Worm (Caenorhabditis elegans) whole organism, L4 larva: ENCODE results near the gene gpx-4.

ENCODE experiments used
- D1046.2 ChIP-seq: fragments of 200-800 bp; sonication (Bioruptor generic); IDR thresholded peaks from 2 replicates; pipeline ENCODE4 v1.3.6; 2022; ENCODE audit warnings: missing genetic modification characterization, missing compliant biosample characterization
- F26F4.8 ChIP-seq: fragments of 200-800 bp; sonication (Bioruptor generic); conservative IDR thresholded peaks from 2 replicates; pipeline ENCODE4 v1.3.6; 2022; ENCODE audit warnings: missing genetic modification characterization, missing compliant biosample characterization
- F37D6.2 ChIP-seq: sonication (generic microtip); optimal IDR thresholded peaks from 2 replicates; lab custom pipeline; 2016; ENCODE audit warnings: mild to moderate bottlenecking, missing genetic modification characterization, missing compliant biosample characterization
- F44E2.7 ChIP-seq: fragments of 200-800 bp; sonication (Bioruptor generic); IDR thresholded peaks from 2 replicates; pipeline ENCODE4 v2.1.2; 2022; ENCODE audit warnings: missing genetic modification characterization, missing compliant biosample characterization
- T20F7.1 ChIP-seq: fragments of 200-800 bp; sonication (Bioruptor generic); optimal IDR thresholded peaks from 2 replicates; lab custom pipeline; 2018; ENCODE audit warnings: mild to moderate bottlenecking, missing genetic modification characterization, missing compliant biosample characterization
- Y48G9A.11 ChIP-seq: fragments of 200-800 bp; sonication (Bioruptor generic); IDR thresholded peaks from 2 replicates; pipeline ENCODE4 v1.3.6; 2022; ENCODE audit warnings: missing genetic modification reagents, missing genetic modification characterization, missing compliant biosample characterization
- Y5F2A.4 ChIP-seq: fragments of 200-800 bp; sonication (Bioruptor generic); optimal IDR thresholded peaks from 2 replicates; lab custom pipeline; 2018; ENCODE audit warnings: mild to moderate bottlenecking, missing genetic modification characterization, missing compliant biosample characterization
- aly-2 ChIP-seq: sonication (generic microtip); optimal IDR thresholded peaks from 2 replicates; lab custom pipeline; 2018; ENCODE audit warnings: missing biosample characterization, missing genetic modification characterization
- ces-1 ChIP-seq: fragments of 150-350 bp; sonication (generic microtip); optimal IDR thresholded peaks from 4 replicates; lab custom pipeline; 2014; ENCODE audit warnings: missing biosample characterization, missing genetic modification reagents, missing genetic modification characterization
- ctbp-1 ChIP-seq: fragments of 200-800 bp; sonication (Bioruptor generic); IDR thresholded peaks from 2 replicates; pipeline ENCODE4 v1.3.6; 2022; ENCODE audit warnings: missing genetic modification reagents, missing genetic modification characterization, missing compliant biosample characterization
- daf-16 ChIP-seq, 3 experiments: sonication (generic microtip); optimal IDR thresholded peaks; 2 replicates each; lab custom pipeline; 2016 to 2017; ENCODE audit warnings: missing genetic modification characterization in 3 of 3, missing genetic modification reagents in 3 of 3, mild to moderate bottlenecking in 2 of 3, missing compliant biosample characterization in 2 of 3, missing biosample characterization in 1 of 3, moderate library complexity in 1 of 3
- daf-19 ChIP-seq: fragments of 200-800 bp; sonication (Bioruptor generic); conservative IDR thresholded peaks from 2 replicates; pipeline ENCODE4 v1.3.6; 2022; ENCODE audit warnings: missing genetic modification characterization, missing compliant biosample characterization
- daf-8 ChIP-seq: fragments of 200-800 bp; sonication (Bioruptor generic); IDR thresholded peaks from 2 replicates; pipeline ENCODE4 v1.3.6; 2022; ENCODE audit warnings: missing genetic modification characterization, missing compliant biosample characterization
- dmd-8 ChIP-seq: fragments of 200-800 bp; sonication (Bioruptor generic); IDR thresholded peaks from 2 replicates; pipeline ENCODE4 v1.3.6; 2022; ENCODE audit warnings: missing genetic modification characterization, missing compliant biosample characterization
- dpl-1 ChIP-seq: fragments of 150-350 bp; optimal IDR thresholded peaks from 2 replicates; lab custom pipeline; 2014; ENCODE audit warnings: missing biosample characterization, missing genetic modification reagents, missing genetic modification characterization
- duxl-1 ChIP-seq: sonication (generic microtip); optimal IDR thresholded peaks from 2 replicates; lab custom pipeline; 2016; ENCODE audit warnings: mild to moderate bottlenecking, missing genetic modification characterization, moderate library complexity, missing compliant biosample characterization; ENCODE audit not compliant: poor library complexity
- dve-1 ChIP-seq: sonication (generic microtip); optimal IDR thresholded peaks from 2 replicates; lab custom pipeline; 2017; ENCODE audit warnings: antibody characterized with exemption, mild to moderate bottlenecking, missing genetic modification characterization, missing compliant biosample characterization; ENCODE audit not compliant: insufficient read depth
- egl-43 ChIP-seq: fragments of 200-800 bp; sonication (Bioruptor generic); IDR thresholded peaks from 2 replicates; pipeline ENCODE4 v1.3.6; 2022; ENCODE audit warnings: missing genetic modification reagents, missing genetic modification characterization, missing compliant biosample characterization
- gei-8 ChIP-seq: fragments of 200-800 bp; sonication (Bioruptor generic); optimal IDR thresholded peaks from 2 replicates; lab custom pipeline; 2018; ENCODE audit warnings: mild to moderate bottlenecking, missing genetic modification characterization, missing compliant biosample characterization
- lim-7 ChIP-seq: fragments of 200-800 bp; sonication (Bioruptor generic); IDR thresholded peaks from 2 replicates; pipeline ENCODE4 v1.3.6; 2022; ENCODE audit warnings: missing genetic modification characterization, missing compliant biosample characterization
- lin-1 ChIP-seq: fragments of 200-800 bp; sonication (Bioruptor generic); IDR thresholded peaks from 2 replicates; pipeline ENCODE4 v1.3.6; 2022; ENCODE audit warnings: missing genetic modification reagents, missing genetic modification characterization, missing compliant biosample characterization
- lin-13 ChIP-seq: fragments of 150-350 bp; optimal IDR thresholded peaks from 2 replicates; lab custom pipeline; 2014; ENCODE audit warnings: missing biosample characterization, missing genetic modification reagents, missing genetic modification characterization
- lin-38 ChIP-seq: fragments of 200-800 bp; sonication (Bioruptor generic); IDR thresholded peaks from 2 replicates; pipeline ENCODE4 v1.3.6; 2022; ENCODE audit warnings: missing genetic modification reagents, missing genetic modification characterization, missing compliant biosample characterization
- lir-3 ChIP-seq: sonication (generic microtip); optimal IDR thresholded peaks from 2 replicates; lab custom pipeline; 2016; ENCODE audit warnings: mild to moderate bottlenecking, missing genetic modification characterization, missing compliant biosample characterization
- madf-5 ChIP-seq, 2 experiments: fragments of 200-800 bp; sonication (Bioruptor generic); IDR thresholded peaks; 2 replicates each; pipeline ENCODE4 v1.3.6; 2022; ENCODE audit warnings: missing compliant biosample characterization in 2 of 2, missing genetic modification characterization in 2 of 2
- madf-9 ChIP-seq: fragments of 200-800 bp; sonication (Bioruptor generic); conservative IDR thresholded peaks from 2 replicates; pipeline ENCODE4 v1.3.6; 2022; ENCODE audit warnings: missing genetic modification reagents, missing genetic modification characterization, missing compliant biosample characterization
- mdt-29 ChIP-seq: fragments of 200-800 bp; sonication (Bioruptor generic); IDR thresholded peaks from 2 replicates; pipeline ENCODE4 v1.3.6; 2022; ENCODE audit warnings: missing genetic modification reagents, missing genetic modification characterization, missing compliant biosample characterization
- mep-1 ChIP-seq: fragments of 150-350 bp; sonication (generic microtip); optimal IDR thresholded peaks from 3 replicates; lab custom pipeline; 2014; ENCODE audit warnings: missing biosample characterization, missing genetic modification characterization
- mes-2 ChIP-seq: sonication (generic microtip); optimal IDR thresholded peaks from 2 replicates; lab custom pipeline; 2016; ENCODE audit warnings: missing genotype, mild to moderate bottlenecking, missing genetic modification characterization, missing compliant biosample characterization; ENCODE audit not compliant: poor library complexity, severe bottlenecking
- nhr-102 ChIP-seq: sonication (generic microtip); optimal IDR thresholded peaks from 2 replicates; lab custom pipeline; 2016; ENCODE audit warnings: mild to moderate bottlenecking, missing genetic modification characterization, moderate library complexity, missing compliant biosample characterization
- nhr-111 ChIP-seq: fragments of 200-800 bp; sonication (Bioruptor generic); optimal IDR thresholded peaks from 2 replicates; lab custom pipeline; 2018; ENCODE audit warnings: mild to moderate bottlenecking, missing genetic modification characterization, missing compliant biosample characterization
- nhr-42 ChIP-seq: fragments of 200-800 bp; sonication (Bioruptor generic); IDR thresholded peaks from 2 replicates; pipeline ENCODE4 v1.3.6; 2022; ENCODE audit warnings: missing genetic modification characterization, missing compliant biosample characterization
- nhr-6 ChIP-seq: fragments of 150-350 bp; optimal IDR thresholded peaks from 2 replicates; lab custom pipeline; 2014; ENCODE audit warnings: missing biosample characterization, missing genetic modification characterization
- nhr-76 ChIP-seq: fragments of 150-350 bp; optimal IDR thresholded peaks from 2 replicates; lab custom pipeline; 2014; ENCODE audit warnings: missing biosample characterization, missing genetic modification characterization
- nhr-77 ChIP-seq: fragments of 150-350 bp; optimal IDR thresholded peaks from 2 replicates; lab custom pipeline; 2014; ENCODE audit warnings: missing biosample characterization, missing genetic modification characterization
- pha-4 ChIP-seq, 2 experiments: fragments of 150-350 bp in 1 of 2; fragments of 200-800 bp in 1 of 2; sonication (Bioruptor generic) in 1 of 2; IDR thresholded peaks in 1 of 2; optimal IDR thresholded peaks in 1 of 2; 2 replicates each; pipeline versions ENCODE4 v1.3.6 to Lab custom; 2014 to 2022; ENCODE audit warnings: missing genetic modification characterization in 2 of 2, missing genetic modification reagents in 2 of 2, missing biosample characterization in 1 of 2, missing compliant biosample characterization in 1 of 2
- saeg-2 ChIP-seq: fragments of 200-800 bp; sonication (Bioruptor generic); IDR thresholded peaks from 2 replicates; pipeline ENCODE4 v1.3.6; 2022; ENCODE audit warnings: missing genetic modification reagents, missing genetic modification characterization, missing compliant biosample characterization
- sdz-12 ChIP-seq: fragments of 200-800 bp; sonication (Bioruptor generic); optimal IDR thresholded peaks from 2 replicates; lab custom pipeline; 2018; ENCODE audit warnings: mild to moderate bottlenecking, missing genetic modification characterization, missing compliant biosample characterization
- snpc-1.2 ChIP-seq: fragments of 200-800 bp; sonication (Bioruptor generic); IDR thresholded peaks from 2 replicates; pipeline ENCODE4 v1.3.6; 2022; ENCODE audit warnings: missing genetic modification reagents, missing genetic modification characterization, missing compliant biosample characterization
- spr-1 ChIP-seq: sonication (generic microtip); optimal IDR thresholded peaks from 2 replicates; lab custom pipeline; 2016; ENCODE audit warnings: mild to moderate bottlenecking, missing genetic modification characterization, missing compliant biosample characterization
- spr-3 ChIP-seq: fragments of 200-800 bp; sonication (Bioruptor generic); optimal IDR thresholded peaks from 2 replicates; lab custom pipeline; 2018; ENCODE audit warnings: mild to moderate bottlenecking, missing genetic modification characterization, missing compliant biosample characterization
- tra-1 ChIP-seq: fragments of 200-800 bp; sonication (Bioruptor generic); IDR thresholded peaks from 2 replicates; pipeline ENCODE4 v1.3.6; 2022; ENCODE audit warnings: missing genetic modification reagents, missing genetic modification characterization, missing compliant biosample characterization
- unc-130 ChIP-seq: sonication (generic microtip); optimal IDR thresholded peaks from 2 replicates; lab custom pipeline; 2016; ENCODE audit warnings: missing genetic modification reagents, missing genetic modification characterization, missing compliant biosample characterization
- unc-62 ChIP-seq, 3 experiments: fragments of 150-350 bp in 1 of 3; sonication (generic microtip); optimal IDR thresholded peaks in 2 of 3; peaks in 1 of 3; 1 replicate in 1 of 3; 2 replicates in 2 of 3; lab custom pipeline; 2014 to 2017; ENCODE audit warnings: missing biosample characterization in 3 of 3, missing genetic modification characterization in 3 of 3, missing genetic modification reagents in 3 of 3, missing genotype in 1 of 3
- vab-7 ChIP-seq: fragments of 200-800 bp; sonication (Bioruptor generic); IDR thresholded peaks from 2 replicates; pipeline ENCODE4 v1.3.6; 2022; ENCODE audit warnings: missing genetic modification reagents, missing genetic modification characterization, missing compliant biosample characterization
- zfp-2 ChIP-seq: sonication (generic microtip); optimal IDR thresholded peaks from 2 replicates; lab custom pipeline; 2016; ENCODE audit warnings: mild to moderate bottlenecking, missing genetic modification characterization, missing compliant biosample characterization
- zfp-3 ChIP-seq: fragments of 200-800 bp; sonication (Bioruptor generic); conservative IDR thresholded peaks from 2 replicates; pipeline ENCODE4 v1.3.6; 2022; ENCODE audit warnings: missing genetic modification reagents, missing genetic modification characterization, missing compliant biosample characterization
- zip-2 ChIP-seq: fragments of 150-350 bp; optimal IDR thresholded peaks from 2 replicates; lab custom pipeline; 2014; ENCODE audit warnings: missing biosample characterization, missing genetic modification characterization

Gene gpx-4

DNA sequence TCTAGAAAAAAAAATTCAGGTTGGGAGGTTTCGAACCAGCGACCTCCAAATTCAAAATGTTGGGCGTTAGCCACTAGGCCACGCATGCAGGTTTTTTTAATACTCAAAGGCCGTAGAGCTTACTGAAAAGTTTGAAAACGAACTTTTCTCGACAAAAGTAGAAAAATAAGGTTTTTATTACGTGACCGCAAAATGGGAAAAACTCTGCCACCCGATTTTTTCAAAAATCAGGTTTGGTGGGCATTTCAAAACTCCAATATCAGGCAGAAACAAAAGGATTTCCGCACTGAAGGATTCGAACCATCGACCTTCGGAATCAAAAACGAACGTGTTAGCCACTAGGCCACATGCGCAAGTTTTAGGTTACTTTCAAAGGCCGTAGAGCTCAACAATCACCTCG, 16.1 kb downstream of the gpx-4 start:
- peak; percentile 16 for TF ChIP-seq spr-1 (tag; lab: Kevin White, UChicago)
- peak; percentile 73 for TF ChIP-seq Y48G9A.11
- TF ChIP-seq Y5F2A.4: peak; percentile 37
- no peak for TF ChIP-seq ctbp-1 (GFP tag; lab: Robert Waterston, UW)
- TF ChIP-seq F26F4.8 (GFP tag; lab: Robert Waterston, UW): 0 out of 2 replicates have a peak, but pooled peaks have one; percentile 53
- no peak for TF ChIP-seq F37D6.2
- peak; percentile 4 for TF ChIP-seq nhr-111
- peak; percentile 74 for TF ChIP-seq lin-38 (GFP tag; lab: Robert Waterston, UW)
- TF ChIP-seq dmd-8: peak; percentile 41; the same call in 1 of the 2 replicates
- TF ChIP-seq unc-130 (GFP tag; lab: Kevin White, UChicago): peak; percentile 13
- peak in 1 of 2 experiments; percentile 53; a peak in 1 of 4 replicates for TF ChIP-seq madf-5 (GFP tag; IDR thresholded peaks at IDR 0.05; lab: Robert Waterston, UW)
- peak; percentile 17 for TF ChIP-seq nhr-102
- TF ChIP-seq daf-8 (GFP tag; lab: Robert Waterston, UW): no peak
- 0 out of 2 replicates have a peak, but pooled peaks have one; percentile 17 for TF ChIP-seq F44E2.7 (GFP tag; lab: Robert Waterston, UW)
- peak; percentile 47 for TF ChIP-seq spr-3
- TF ChIP-seq lim-7: peak; percentile 34; the same call in 1 of the 2 replicates
- TF ChIP-seq zfp-3: 0 out of 2 replicates have a peak, but pooled peaks have one; percentile 61
- peak; percentile 54 for TF ChIP-seq vab-7
- peak in 1 of 2 experiments; percentile 51 for TF ChIP-seq daf-16 (GFP tag; optimal IDR thresholded peaks at IDR 0.05; lab: Kevin White, UChicago)
- no peak for TF ChIP-seq daf-16 (tag; optimal IDR thresholded peaks at IDR 0.05; lab: Kevin White, UChicago)
- TF ChIP-seq dve-1: no peak
- TF ChIP-seq D1046.2 (GFP tag; lab: Robert Waterston, UW): 0 out of 2 replicates have a peak, but pooled peaks have one; percentile 21
- peak; percentile 72; the same call in 1 of the 2 replicates for TF ChIP-seq pha-4 (GFP tag; IDR thresholded peaks at IDR 0.05; lab: Robert Waterston, UW)
- TF ChIP-seq pha-4 (tag; optimal IDR thresholded peaks at IDR 0.05; lab: Kevin White, UChicago): no peak
- peak; percentile 9 for TF ChIP-seq mes-2
- 0 out of 2 replicates have a peak, but pooled peaks have one; percentile 26 for TF ChIP-seq snpc-1.2 (GFP tag; lab: Robert Waterston, UW)
- TF ChIP-seq gei-8 (GFP tag; lab: Kevin White, UChicago): peak; percentile 18
- no peak for TF ChIP-seq saeg-2 (GFP tag; lab: Robert Waterston, UW)

- TF ChIP-seq nhr-6 (no peak), daf-19 (GFP tag; lab: Robert Waterston, UW) (peak; percentile 80), egl-43 (GFP tag; lab: Robert Waterston, UW) (peak; percentile 79), nhr-42 (GFP tag; lab: Robert Waterston, UW) (0 out of 2 replicates have a peak, but pooled peaks have one; percentile 36), duxl-1 (tag; lab: Kevin White, UChicago) (peak; percentile 73), mdt-29 (GFP tag; lab: Robert Waterston, UW) (no peak), madf-9 (GFP tag; lab: Robert Waterston, UW) (peak; percentile 63; the same call in 1 of the 2 replicates), gei-8 (GFP tag; lab: Kevin White, UChicago) (peak; percentile 27), lin-38 (GFP tag; lab: Robert Waterston, UW) (peak; percentile 80), zip-2 (no peak), lin-13 (GFP tag; lab: Kevin White, UChicago) (peak; percentile 49), zfp-3 (no peak), tra-1 (GFP tag; lab: Robert Waterston, UW) (peak; percentile 33; the same call in 1 of the 2 replicates), zfp-2 (tag; lab: Kevin White, UChicago) (peak; percentile 11), nhr-77 (no peak), nhr-76 (tag; lab: Kevin White, UChicago) (no peak), lir-3 (tag; lab: Kevin White, UChicago) (no peak), sdz-12 (GFP tag; lab: Kevin White, UChicago) (no peak), daf-16 (GFP tag; optimal IDR thresholded peaks at IDR 0.05; lab: Kevin White, UChicago) (peak in 1 of 2 experiments; percentile 62), daf-16 (tag; optimal IDR thresholded peaks at IDR 0.05; lab: Kevin White, UChicago) (peak; percentile 8), unc-130 (GFP tag; lab: Kevin White, UChicago) (peak; percentile 31), unc-62 (GFP tag; optimal IDR thresholded peaks at IDR 0.05 in 1 of 2; lab: Kevin White, UChicago) (no peak), unc-62 (tag; optimal IDR thresholded peaks at IDR 0.05; lab: Kevin White, UChicago) (no peak), mep-1 (tag; lab: Kevin White, UChicago) (no peak), aly-2 (no peak), dpl-1 (GFP tag; lab: Kevin White, UChicago) (no peak), T20F7.1 (GFP tag; lab: Kevin White, UChicago) (no peak), lin-1 (GFP tag; lab: Robert Waterston, UW) (peak; percentile 46; the same call in 1 of the 2 replicates), ces-1 (GFP tag; lab: Kevin White, UChicago) (no peak)
These were observed 17.5 kb downstream of the gpx-4 start for ce11 chrIV:2657307-2657706.
